Fruit fly (Drosophila melanogaster) whole organism, prepupa: ENCODE results near the gene CycD.
A peak's percentile ranks its signal among the peaks of the same experiment; 100 is the strongest.

Experiments
- Blimp-1 ChIP-seq: fragments of 200-800 bp; sonication (Bioruptor generic); optimal IDR thresholded peaks from 3 replicates; lab custom pipeline; 2017; ENCODE audit warnings: missing biosample characterization, missing genetic modification characterization, mild to moderate bottlenecking, moderate library complexity, missing genetic modification reagents
- CG10669 ChIP-seq: fragments of 200-800 bp; sonication (Bioruptor generic); optimal IDR thresholded peaks from 3 replicates; lab custom pipeline; 2018; ENCODE audit warnings: missing biosample characterization, mild to moderate bottlenecking, missing genetic modification characterization, moderate library complexity
- CG11762 ChIP-seq: fragments of 200-800 bp; sonication (Bioruptor generic); optimal IDR thresholded peaks from 3 replicates; lab custom pipeline; 2016; ENCODE audit warnings: missing biosample characterization, missing genetic modification characterization; ENCODE audit not compliant: insufficient read depth
- CG11902 ChIP-seq: fragments of 200-800 bp; sonication (Bioruptor generic); optimal IDR thresholded peaks from 3 replicates; lab custom pipeline; 2016; ENCODE audit warnings: missing biosample characterization, missing genetic modification characterization
- CG15336 ChIP-seq: fragments of 200-800 bp; sonication (Bioruptor generic); IDR thresholded peaks from 2 replicates; pipeline ENCODE4 v1.3.6; 2022; ENCODE audit warnings: missing biosample characterization, missing genetic modification characterization
- CG1621 ChIP-seq: fragments of 200-800 bp; sonication (Bioruptor generic); optimal IDR thresholded peaks from 3 replicates; lab custom pipeline; 2018; ENCODE audit warnings: missing biosample characterization, mild to moderate bottlenecking, missing genetic modification characterization
- CG16779 ChIP-seq: fragments of 200-800 bp; sonication (Bioruptor generic); optimal IDR thresholded peaks from 3 replicates; lab custom pipeline; 2017; ENCODE audit warnings: missing biosample characterization, mild to moderate bottlenecking, missing genetic modification characterization
- CG3032 ChIP-seq: fragments of 200-800 bp; optimal IDR thresholded peaks from 2 replicates; lab custom pipeline; 2019; ENCODE audit warnings: missing biosample characterization, mild to moderate bottlenecking, missing genetic modification characterization, moderate library complexity
- CG31627 ChIP-seq: fragments of 200-800 bp; sonication (Bioruptor generic); optimal IDR thresholded peaks from 3 replicates; lab custom pipeline; 2016; ENCODE audit warnings: missing biosample characterization, missing genetic modification characterization
- CG32006 ChIP-seq: fragments of 200-800 bp; sonication (Bioruptor generic); optimal IDR thresholded peaks from 3 replicates; lab custom pipeline; 2017; ENCODE audit warnings: missing biosample characterization, mild to moderate bottlenecking, missing genetic modification characterization
- CG3919 ChIP-seq: fragments of 200-800 bp; sonication (Bioruptor generic); optimal IDR thresholded peaks from 3 replicates; lab custom pipeline; 2016; ENCODE audit warnings: missing biosample characterization, missing genetic modification characterization
- CG4318 ChIP-seq: fragments of 200-800 bp; sonication (Bioruptor generic); optimal IDR thresholded peaks from 3 replicates; lab custom pipeline; 2017; ENCODE audit warnings: missing biosample characterization, mild to moderate bottlenecking, missing genetic modification characterization
- CG6163 ChIP-seq: fragments of 200-800 bp; sonication (Bioruptor generic); IDR thresholded peaks from 3 replicates; pipeline ENCODE4 v1.3.6; 2022; ENCODE audit warnings: missing biosample characterization, missing genetic modification characterization
- CG6276 ChIP-seq: fragments of 200-800 bp; sonication (Bioruptor generic); optimal IDR thresholded peaks from 2 replicates; lab custom pipeline; 2017; ENCODE audit warnings: missing biosample characterization, mild to moderate bottlenecking, missing genetic modification characterization
- CG6808 ChIP-seq: fragments of 200-800 bp; sonication (Bioruptor generic); optimal IDR thresholded peaks from 3 replicates; lab custom pipeline; 2017; ENCODE audit warnings: missing biosample characterization, missing genetic modification characterization, mild to moderate bottlenecking, moderate library complexity, missing genetic modification reagents
- CG8119 ChIP-seq: fragments of 200-800 bp; sonication (Bioruptor generic); IDR thresholded peaks from 3 replicates; pipeline ENCODE4 v1.3.6; 2022; ENCODE audit warnings: missing biosample characterization, missing genetic modification characterization
- CG8319 ChIP-seq: fragments of 200-800 bp; sonication (Bioruptor generic); optimal IDR thresholded peaks from 3 replicates; lab custom pipeline; 2016; ENCODE audit warnings: missing biosample characterization, missing genetic modification characterization
- CG8632 ChIP-seq: fragments of 200-800 bp; sonication (Bioruptor generic); optimal IDR thresholded peaks from 3 replicates; lab custom pipeline; 2016; ENCODE audit warnings: missing biosample characterization, missing genetic modification characterization
- CG9139 ChIP-seq: fragments of 200-800 bp; sonication (Bioruptor generic); optimal IDR thresholded peaks from 3 replicates; lab custom pipeline; 2017; ENCODE audit warnings: missing biosample characterization, mild to moderate bottlenecking, missing genetic modification characterization
- Eip75B ChIP-seq: fragments of 200-800 bp; sonication (Bioruptor generic); optimal IDR thresholded peaks from 3 replicates; lab custom pipeline; 2016; ENCODE audit warnings: missing biosample characterization, missing genetic modification characterization
- Eip78C ChIP-seq: fragments of 200-800 bp; sonication (Bioruptor generic); peaks from one replicate; lab custom pipeline; 2016; ENCODE audit warnings: missing biosample characterization, missing genetic modification characterization
- Eip93F ChIP-seq: fragments of 200-800 bp; sonication (Bioruptor generic); optimal IDR thresholded peaks from 2 replicates; lab custom pipeline; 2016; ENCODE audit warnings: missing biosample characterization, mild to moderate bottlenecking, missing genetic modification characterization
- Gug ChIP-seq: fragments of 200-800 bp; sonication (Bioruptor generic); IDR thresholded peaks from 2 replicates; pipeline ENCODE4 v1.3.6; 2022; ENCODE audit warnings: missing biosample characterization, missing genetic modification characterization
- Hr39 ChIP-seq: fragments of 200-800 bp; sonication (Bioruptor generic); optimal IDR thresholded peaks from 2 replicates; lab custom pipeline; 2016; ENCODE audit warnings: missing biosample characterization, missing genetic modification characterization
- Hr4 ChIP-seq: fragments of 200-800 bp; sonication (Bioruptor generic); optimal IDR thresholded peaks from 3 replicates; lab custom pipeline; 2016; ENCODE audit warnings: missing biosample characterization, missing genetic modification characterization
- Lpt ChIP-seq: fragments of 200-800 bp; sonication (Bioruptor generic); optimal IDR thresholded peaks from 3 replicates; lab custom pipeline; 2016; ENCODE audit warnings: missing biosample characterization, missing genetic modification characterization
- Met ChIP-seq: fragments of 200-800 bp; sonication (Bioruptor generic); optimal IDR thresholded peaks from 3 replicates; lab custom pipeline; 2016; ENCODE audit warnings: missing biosample characterization, missing genetic modification characterization
- OdsH ChIP-seq: fragments of 200-800 bp; sonication (Bioruptor generic); optimal IDR thresholded peaks from 3 replicates; lab custom pipeline; 2016; ENCODE audit warnings: missing biosample characterization, missing genetic modification characterization
- Sox14 ChIP-seq: fragments of 200-800 bp; sonication (Bioruptor generic); optimal IDR thresholded peaks from 3 replicates; lab custom pipeline; 2016; ENCODE audit warnings: missing biosample characterization, missing genetic modification characterization
- Sox15 ChIP-seq: fragments of 200-800 bp; sonication (Bioruptor generic); optimal IDR thresholded peaks from 3 replicates; lab custom pipeline; 2016; ENCODE audit warnings: missing biosample characterization, missing genetic modification characterization
- achi ChIP-seq: fragments of 200-800 bp; sonication (Bioruptor generic); optimal IDR thresholded peaks from 3 replicates; lab custom pipeline; 2016; ENCODE audit warnings: missing biosample characterization, missing genetic modification characterization
- acj6 ChIP-seq: fragments of 200-800 bp; sonication (Bioruptor generic); optimal IDR thresholded peaks from 3 replicates; lab custom pipeline; 2016; ENCODE audit warnings: missing biosample characterization, missing genetic modification characterization
- cyc ChIP-seq: fragments of 200-800 bp; sonication (Bioruptor generic); optimal IDR thresholded peaks from 3 replicates; lab custom pipeline; 2016; ENCODE audit warnings: missing biosample characterization, missing genetic modification characterization
- dac ChIP-seq: fragments of 200-800 bp; sonication (Bioruptor generic); optimal IDR thresholded peaks from 2 replicates; lab custom pipeline; 2017; ENCODE audit warnings: missing biosample characterization, mild to moderate bottlenecking, missing genetic modification characterization
- dsx ChIP-seq: fragments of 200-800 bp; optimal IDR thresholded peaks from 3 replicates; lab custom pipeline; 2019; ENCODE audit warnings: missing biosample characterization, mild to moderate bottlenecking, missing genetic modification characterization, moderate library complexity; ENCODE audit not compliant: poor library complexity, severe bottlenecking
- eg ChIP-seq: fragments of 200-800 bp; sonication (Bioruptor generic); IDR thresholded peaks from 3 replicates; pipeline ENCODE4 v1.3.6; 2022; ENCODE audit warnings: missing biosample characterization, missing genetic modification characterization
- esn ChIP-seq: fragments of 200-800 bp; sonication (Bioruptor generic); optimal IDR thresholded peaks from 2 replicates; lab custom pipeline; 2016; ENCODE audit warnings: missing biosample characterization, mild to moderate bottlenecking, missing genetic modification characterization, moderate library complexity
- fd59A ChIP-seq: fragments of 200-800 bp; sonication (Bioruptor generic); optimal IDR thresholded peaks from 2 replicates; lab custom pipeline; 2017; ENCODE audit warnings: missing biosample characterization, mild to moderate bottlenecking, missing genetic modification characterization, missing genetic modification reagents
- fkh ChIP-seq: fragments of 200-800 bp; sonication (Bioruptor generic); optimal IDR thresholded peaks from 3 replicates; lab custom pipeline; 2017; ENCODE audit warnings: missing biosample characterization, mild to moderate bottlenecking, missing genetic modification characterization, moderate library complexity
- net ChIP-seq: fragments of 200-800 bp; sonication (Bioruptor generic); optimal IDR thresholded peaks from 3 replicates; lab custom pipeline; 2016; ENCODE audit warnings: missing biosample characterization, missing genetic modification characterization
- salr ChIP-seq, 2 experiments: fragments of 200-800 bp; sonication (Bioruptor generic); optimal IDR thresholded peaks; 3 replicates each; lab custom pipeline; 2016 to 2018; ENCODE audit warnings: missing biosample characterization in 2 of 2, missing genetic modification characterization in 2 of 2, mild to moderate bottlenecking in 1 of 2
- spab ChIP-seq: fragments of 200-800 bp; sonication (Bioruptor generic); optimal IDR thresholded peaks from 2 replicates; lab custom pipeline; 2017; ENCODE audit warnings: missing biosample characterization, mild to moderate bottlenecking, missing genetic modification characterization, missing genetic modification reagents
- ss ChIP-seq, 2 experiments: fragments of 200-800 bp; sonication (Bioruptor generic); optimal IDR thresholded peaks; 2 replicates in 1 of 2; 3 replicates in 1 of 2; lab custom pipeline; 2017 to 2018; ENCODE audit warnings: mild to moderate bottlenecking in 2 of 2, missing biosample characterization in 2 of 2, missing genetic modification characterization in 2 of 2, moderate library complexity in 1 of 2
- svp ChIP-seq: fragments of 200-800 bp; sonication (Bioruptor generic); peaks from one replicate; lab custom pipeline; 2016; ENCODE audit warnings: missing biosample characterization, missing genetic modification characterization

CycD gene

dm6 chrX:15867863-15868262 lies 41.6 kb downstream of the CycD start, which contains the start of gene Gapdh2 (continued):
- TF ChIP-seq CG8632 (GFP tag; lab: Kevin White, UChicago) (peak; percentile 100), CG6276 (GFP tag; lab: Kevin White, UChicago) (peak; percentile 100), spab (peak; percentile 99), eg (GFP tag; lab: Robert Waterston, UW) (peak; percentile 100), CG8319 (GFP tag; lab: Kevin White, UChicago) (peak; percentile 99), Hr4 (GFP tag; lab: Kevin White, UChicago) (peak; percentile 99), CG8119 (GFP tag; lab: Robert Waterston, UW) (peak; percentile 100), net (peak; percentile 100), CG3032 (peak; percentile 100), CG3919 (peak; percentile 99), CG1621 (tag; lab: Kevin White, UChicago) (peak; percentile 99), Eip78C (GFP tag; lab: Kevin White, UChicago) (peak; percentile 100), Met (GFP tag; lab: Kevin White, UChicago) (peak; percentile 100), CG9139 (GFP tag; lab: Kevin White, UChicago) (peak; percentile 99), fd59A (GFP tag; lab: Kevin White, UChicago) (peak; percentile 98), dac (peak; percentile 95), Blimp-1 (peak; percentile 98), esn (GFP tag; lab: Kevin White, UChicago) (peak; percentile 100), Sox15 (GFP tag; lab: Kevin White, UChicago) (peak; percentile 97), achi (GFP tag; lab: Kevin White, UChicago) (peak; percentile 99), CG31627 (GFP tag; lab: Kevin White, UChicago) (peak; percentile 98), Sox14 (peak; percentile 99), CG15336 (GFP tag; lab: Robert Waterston, UW) (peak; percentile 100), acj6 (GFP tag; lab: Kevin White, UChicago) (peak; percentile 99), CG6163 (peak; percentile 100), fkh (GFP tag; lab: Kevin White, UChicago) (peak; percentile 96), CG10669 (peak; percentile 99)

DNA sequence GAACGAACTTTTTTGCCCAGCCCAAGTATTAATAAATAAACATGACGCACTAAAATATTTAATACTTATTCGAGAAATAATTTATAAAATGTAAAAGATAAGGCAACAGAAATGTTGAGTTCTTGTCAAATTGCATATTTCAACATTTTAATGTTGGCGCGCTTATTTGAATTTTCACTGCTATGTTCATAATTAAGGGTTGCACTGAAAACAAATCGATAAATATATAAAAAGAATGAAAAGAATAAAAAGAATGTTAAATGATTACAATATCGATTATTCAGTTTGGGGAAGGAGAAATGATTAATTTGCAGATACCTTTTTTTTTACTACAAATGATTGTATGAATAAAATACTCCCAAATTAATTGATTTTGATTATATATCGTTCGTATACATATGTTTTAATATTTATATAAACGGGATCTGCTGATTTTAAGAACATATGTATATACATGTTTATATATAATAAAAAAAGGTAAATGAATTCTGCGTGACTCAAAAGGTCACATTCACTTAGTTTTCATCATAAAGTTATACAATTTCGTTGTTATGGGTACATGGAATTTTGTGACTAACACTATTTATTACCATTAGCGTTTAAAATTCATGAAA lies 42.6 kb downstream of the CycD start:
- TF ChIP-seq fkh (GFP tag; lab: Kevin White, UChicago) (peak; percentile 2), Eip93F (GFP tag; lab: Kevin White, UChicago) (peak; percentile 22), dsx (peak; percentile 50), CG11902 (GFP tag; lab: Kevin White, UChicago) (no peak)

dm6 chrX:15866032-15866431 lies 43.4 kb downstream of the CycD start:
- TF ChIP-seq Eip78C (GFP tag; lab: Kevin White, UChicago), result peak; percentile 3
- TF ChIP-seq CG32006 (GFP tag; lab: Kevin White, UChicago), result no peak
- TF ChIP-seq CG11762, result no peak
- TF ChIP-seq svp (GFP tag; lab: Kevin White, UChicago), result no peak

dm6 chrX:15860479-15860878 lies 49.0 kb downstream of the CycD start:
- TF ChIP-seq CG11762 (no peak), salr (GFP tag; optimal IDR thresholded peaks at IDR 0.05; lab: Kevin White, UChicago) (peak in 1 of 2 experiments; percentile 45), fd59A (GFP tag; lab: Kevin White, UChicago) (peak; percentile 42), CG32006 (GFP tag; lab: Kevin White, UChicago) (peak; percentile 54), CG6808 (GFP tag; lab: Kevin White, UChicago) (peak; percentile 74), svp (GFP tag; lab: Kevin White, UChicago) (peak; percentile 90), Eip93F (GFP tag; lab: Kevin White, UChicago) (peak; percentile 48), esn (GFP tag; lab: Kevin White, UChicago) (peak; percentile 15), Gug (GFP tag; lab: Robert Waterston, UW) (peak; percentile 43), Lpt (peak; percentile 67), achi (GFP tag; lab: Kevin White, UChicago) (peak; percentile 36), cyc (GFP tag; lab: Kevin White, UChicago) (no peak), CG10669 (peak; percentile 53), OdsH (GFP tag; lab: Kevin White, UChicago) (no peak), Hr39 (GFP tag; lab: Kevin White, UChicago) (no peak), dsx (peak; percentile 62), Eip75B (peak; percentile 69), CG16779 (tag; lab: Kevin White, UChicago) (peak; percentile 70), net (peak; percentile 38), Sox14 (peak; percentile 86), CG9139 (GFP tag; lab: Kevin White, UChicago) (peak; percentile 77), CG4318 (GFP tag; lab: Kevin White, UChicago) (no peak), CG31627 (GFP tag; lab: Kevin White, UChicago) (no peak), ss (GFP tag; optimal IDR thresholded peaks at IDR 0.05; lab: Kevin White, UChicago) (peak; percentile 70 to 82)
